Fruit fly (Drosophila melanogaster) whole organism, embryonic: ENCODE data around the gene synr.

ENCODE experiments used
- Abd-B ChIP-seq: fragments of 200-800 bp; sonication (Bioruptor generic); optimal IDR thresholded peaks from 2 replicates; lab custom pipeline; 2018; ENCODE audit warnings: missing biosample characterization, mild to moderate bottlenecking, missing genetic modification characterization, moderate library complexity
- CG10321 ChIP-seq: fragments of 200-800 bp; sonication (Bioruptor generic); IDR thresholded peaks from 2 replicates; pipeline ENCODE4 v1.3.6; 2022; ENCODE audit warnings: missing biosample characterization, missing genetic modification characterization
- CG11093 ChIP-seq: fragments of 200-800 bp; sonication (Bioruptor generic); IDR thresholded peaks from 3 replicates; pipeline ENCODE4 v1.3.6; 2022; ENCODE audit warnings: missing biosample characterization, missing genetic modification characterization
- CG13123 ChIP-seq: fragments of 200-800 bp; sonication (Bioruptor generic); optimal IDR thresholded peaks from 2 replicates; lab custom pipeline; 2016; ENCODE audit warnings: missing biosample characterization, missing genetic modification characterization
- CG17912 ChIP-seq: fragments of 200-800 bp; sonication (Bioruptor generic); optimal IDR thresholded peaks from 2 replicates; lab custom pipeline; 2018; ENCODE audit warnings: missing biosample characterization, mild to moderate bottlenecking, missing genetic modification characterization
- CG18262 ChIP-seq: fragments of 200-800 bp; optimal IDR thresholded peaks from 3 replicates; lab custom pipeline; 2019; ENCODE audit warnings: missing biosample characterization, mild to moderate bottlenecking, missing genetic modification characterization, moderate library complexity
- CG2202 ChIP-seq: fragments of 200-800 bp; sonication (Bioruptor generic); optimal IDR thresholded peaks from 2 replicates; lab custom pipeline; 2018; ENCODE audit warnings: missing biosample characterization, mild to moderate bottlenecking, missing genetic modification characterization
- CG32772 ChIP-seq: fragments of 200-800 bp; sonication (Bioruptor generic); IDR thresholded peaks from 2 replicates; pipeline ENCODE4 v1.3.6; 2022; ENCODE audit warnings: missing biosample characterization, missing genetic modification characterization
- CG34224 ChIP-seq: fragments of 200-800 bp; sonication (Bioruptor generic); IDR thresholded peaks from 3 replicates; pipeline ENCODE4 v1.3.6; 2022; ENCODE audit warnings: missing biosample characterization, missing genetic modification characterization; ENCODE audit not compliant: partially characterized antibody
- CG5180 ChIP-seq: fragments of 200-800 bp; sonication (Bioruptor generic); optimal IDR thresholded peaks from 3 replicates; lab custom pipeline; 2017; ENCODE audit warnings: missing biosample characterization, missing genetic modification characterization, mild to moderate bottlenecking, moderate library complexity, missing genetic modification reagents
- CG6654 ChIP-seq: fragments of 200-800 bp; sonication (Bioruptor generic); optimal IDR thresholded peaks from 2 replicates; lab custom pipeline; 2017; ENCODE audit warnings: missing biosample characterization, mild to moderate bottlenecking, missing genetic modification characterization
- CG6791 ChIP-seq: fragments of 200-800 bp; sonication (Bioruptor generic); IDR thresholded peaks from 3 replicates; pipeline ENCODE4 v1.3.6; 2022; ENCODE audit warnings: missing biosample characterization, missing genetic modification characterization; ENCODE audit not compliant: partially characterized antibody
- CG7372 ChIP-seq: fragments of 200-800 bp; sonication (Bioruptor generic); IDR thresholded peaks from 2 replicates; pipeline ENCODE4 v1.3.6; 2022; ENCODE audit warnings: missing biosample characterization, missing genetic modification characterization
- CG7839 ChIP-seq: fragments of 200-800 bp; sonication (Bioruptor generic); optimal IDR thresholded peaks from 3 replicates; lab custom pipeline; 2018; ENCODE audit warnings: missing biosample characterization, mild to moderate bottlenecking, missing genetic modification characterization, moderate library complexity
- CG7963 ChIP-seq: fragments of 200-800 bp; sonication (Bioruptor generic); IDR thresholded peaks from 3 replicates; pipeline ENCODE4 v1.3.6; 2022; ENCODE audit warnings: missing biosample characterization, missing genetic modification characterization; ENCODE audit not compliant: partially characterized antibody
- CG8281 ChIP-seq: fragments of 200-800 bp; sonication (Bioruptor generic); optimal IDR thresholded peaks from 2 replicates; lab custom pipeline; 2018; ENCODE audit warnings: missing biosample characterization, mild to moderate bottlenecking, missing genetic modification characterization, moderate library complexity
- CTCF ChIP-seq: fragments of 200-800 bp; sonication (Bioruptor generic); optimal IDR thresholded peaks from 2 replicates; lab custom pipeline; 2017; ENCODE audit warnings: missing biosample characterization, mild to moderate bottlenecking, missing genetic modification characterization, moderate library complexity
- D19B ChIP-seq: fragments of 200-800 bp; sonication (Bioruptor generic); optimal IDR thresholded peaks from 2 replicates; lab custom pipeline; 2017; ENCODE audit warnings: missing biosample characterization, mild to moderate bottlenecking, missing genetic modification characterization
- Dad ChIP-seq: fragments of 200-800 bp; sonication (Bioruptor generic); optimal IDR thresholded peaks from 3 replicates; lab custom pipeline; 2016; ENCODE audit warnings: missing biosample characterization, missing genetic modification characterization
- Dip2 ChIP-seq: fragments of 200-800 bp; sonication (Bioruptor generic); IDR thresholded peaks from 2 replicates; pipeline ENCODE4 v1.3.6; 2022; ENCODE audit warnings: missing biosample characterization, missing genetic modification characterization
- Dp ChIP-seq: fragments of 200-800 bp; sonication (Bioruptor generic); optimal IDR thresholded peaks from 2 replicates; lab custom pipeline; 2018; ENCODE audit warnings: missing biosample characterization, mild to moderate bottlenecking, missing genetic modification characterization, moderate library complexity
- E2f2 ChIP-seq: fragments of 200-800 bp; sonication (Bioruptor generic); IDR thresholded peaks from 2 replicates; pipeline ENCODE4 v1.3.6; 2022; ENCODE audit warnings: missing biosample characterization, missing genetic modification characterization
- Gsc ChIP-seq: fragments of 200-800 bp; sonication (Bioruptor generic); IDR thresholded peaks from 2 replicates; pipeline ENCODE4 v1.3.6; 2022; ENCODE audit warnings: missing biosample characterization, missing genetic modification characterization
- Hand ChIP-seq: fragments of 200-800 bp; sonication (Bioruptor generic); optimal IDR thresholded peaks from 2 replicates; lab custom pipeline; 2017; ENCODE audit warnings: mild to moderate bottlenecking, missing biosample characterization, missing genetic modification reagents, missing genetic modification characterization
- Hey ChIP-seq: fragments of 200-800 bp; sonication (Bioruptor generic); optimal IDR thresholded peaks from 3 replicates; lab custom pipeline; 2018; ENCODE audit warnings: missing biosample characterization, mild to moderate bottlenecking, missing genetic modification characterization
- HmgD ChIP-seq: fragments of 200-800 bp; sonication (Bioruptor generic); optimal IDR thresholded peaks from 3 replicates; lab custom pipeline; 2016; ENCODE audit warnings: missing biosample characterization, missing genetic modification characterization
- MBD-R2 ChIP-seq: fragments of 200-800 bp; sonication (Bioruptor generic); IDR thresholded peaks from 2 replicates; pipeline ENCODE4 v1.3.6; 2022; ENCODE audit warnings: missing biosample characterization, missing genetic modification characterization
- MESR4 ChIP-seq: fragments of 200-800 bp; sonication (Bioruptor generic); optimal IDR thresholded peaks from 2 replicates; lab custom pipeline; 2018; ENCODE audit warnings: missing biosample characterization, mild to moderate bottlenecking, missing genetic modification characterization, moderate library complexity
- Pdp1 ChIP-seq, 2 experiments: fragments of 200-800 bp; sonication (Bioruptor generic); optimal IDR thresholded peaks; 3 replicates each; lab custom pipeline; 2016; ENCODE audit warnings: missing biosample characterization in 2 of 2, missing genetic modification characterization in 2 of 2, mild to moderate bottlenecking in 1 of 2, moderate library complexity in 1 of 2
- Poxn ChIP-seq: fragments of 200-800 bp; sonication (Bioruptor generic); IDR thresholded peaks from 2 replicates; pipeline ENCODE4 v1.3.6; 2022; ENCODE audit warnings: missing biosample characterization, missing genetic modification characterization
- Sox100B ChIP-seq: fragments of 200-800 bp; sonication (Bioruptor generic); optimal IDR thresholded peaks from 3 replicates; lab custom pipeline; 2018; ENCODE audit warnings: missing biosample characterization, mild to moderate bottlenecking, missing genetic modification characterization
- Xbp1 ChIP-seq: fragments of 200-800 bp; sonication (Bioruptor generic); optimal IDR thresholded peaks from 3 replicates; lab custom pipeline; 2016; ENCODE audit warnings: missing biosample characterization, mild to moderate bottlenecking, missing genetic modification characterization
- btn ChIP-seq: fragments of 200-800 bp; sonication (Bioruptor generic); optimal IDR thresholded peaks from 2 replicates; lab custom pipeline; 2016; ENCODE audit warnings: missing biosample characterization, missing genetic modification characterization
- chinmo ChIP-seq: fragments of 200-800 bp; sonication (Bioruptor generic); IDR thresholded peaks from 4 replicates; pipeline ENCODE4 v1.3.6; 2022; ENCODE audit warnings: missing biosample characterization, missing genetic modification characterization; ENCODE audit not compliant: partially characterized antibody
- chn ChIP-seq: fragments of 200-800 bp; sonication (Bioruptor generic); optimal IDR thresholded peaks from 2 replicates; lab custom pipeline; 2016; ENCODE audit warnings: missing biosample characterization, missing genetic modification characterization
- croc ChIP-seq: fragments of 200-800 bp; sonication (Bioruptor generic); conservative IDR thresholded peaks from 3 replicates; pipeline ENCODE4 v1.3.6; 2022; ENCODE audit warnings: missing biosample characterization, missing genetic modification characterization
- crp ChIP-seq, 2 experiments: fragments of 200-800 bp; sonication (Bioruptor generic); optimal IDR thresholded peaks; 2 replicates in 1 of 2; 3 replicates in 1 of 2; lab custom pipeline; 2017; ENCODE audit warnings: missing biosample characterization in 2 of 2, missing genetic modification characterization in 2 of 2, mild to moderate bottlenecking in 1 of 2, moderate library complexity in 1 of 2
- dmrt99B ChIP-seq: fragments of 200-800 bp; sonication (Bioruptor generic); optimal IDR thresholded peaks from 2 replicates; lab custom pipeline; 2018; ENCODE audit warnings: missing biosample characterization, mild to moderate bottlenecking, missing genetic modification characterization, moderate library complexity
- gfzf ChIP-seq: fragments of 200-800 bp; sonication (Bioruptor generic); optimal IDR thresholded peaks from 2 replicates; lab custom pipeline; 2016; ENCODE audit warnings: missing biosample characterization, mild to moderate bottlenecking, missing genetic modification characterization, moderate library complexity
- grn ChIP-seq: fragments of 200-800 bp; sonication (Bioruptor generic); optimal IDR thresholded peaks from 3 replicates; lab custom pipeline; 2017; ENCODE audit warnings: missing biosample characterization, missing genetic modification characterization
- gro ChIP-seq: fragments of 200-800 bp; sonication (Bioruptor generic); optimal IDR thresholded peaks from 2 replicates; lab custom pipeline; 2016; ENCODE audit warnings: missing biosample characterization, missing genetic modification characterization
- kah ChIP-seq: fragments of 200-800 bp; sonication (Bioruptor generic); optimal IDR thresholded peaks from 2 replicates; lab custom pipeline; 2018; ENCODE audit warnings: missing biosample characterization, mild to moderate bottlenecking, missing genetic modification characterization
- lilli ChIP-seq: fragments of 200-800 bp; sonication (Bioruptor generic); optimal IDR thresholded peaks from 3 replicates; lab custom pipeline; 2016; ENCODE audit warnings: missing biosample characterization, missing genetic modification characterization
- onecut ChIP-seq: fragments of 200-800 bp; sonication (Bioruptor generic); IDR thresholded peaks from 2 replicates; pipeline ENCODE4 v1.3.6; 2022; ENCODE audit warnings: missing biosample characterization, missing genetic modification characterization
- pzg ChIP-seq: fragments of 200-800 bp; sonication (Bioruptor generic); optimal IDR thresholded peaks from 3 replicates; lab custom pipeline; 2018; ENCODE audit warnings: missing biosample characterization, mild to moderate bottlenecking, missing genetic modification characterization, moderate library complexity
- repo ChIP-seq: fragments of 200-800 bp; sonication (Bioruptor generic); optimal IDR thresholded peaks from 2 replicates; lab custom pipeline; 2016; ENCODE audit warnings: missing biosample characterization, missing genetic modification characterization
- sob ChIP-seq: fragments of 200-800 bp; sonication (Bioruptor generic); IDR thresholded peaks from 2 replicates; pipeline ENCODE4 v1.3.6; 2022; ENCODE audit warnings: missing biosample characterization, missing genetic modification characterization
- stwl ChIP-seq: fragments of 200-800 bp; sonication (Bioruptor generic); optimal IDR thresholded peaks from 3 replicates; lab custom pipeline; 2018; ENCODE audit warnings: missing biosample characterization, mild to moderate bottlenecking, missing genetic modification characterization, moderate library complexity
- tin ChIP-seq: fragments of 200-800 bp; sonication (Bioruptor generic); optimal IDR thresholded peaks from 3 replicates; lab custom pipeline; 2016; ENCODE audit warnings: missing biosample characterization, missing genetic modification characterization
- trem ChIP-seq: fragments of 200-800 bp; optimal IDR thresholded peaks from 3 replicates; lab custom pipeline; 2019; ENCODE audit warnings: missing biosample characterization, mild to moderate bottlenecking, missing genetic modification characterization, moderate library complexity

synr gene

dm6 chr2L:4955094-4955823 is 12.7 kb downstream of the synr start, which contains the start of the genes Jon25Bi and Marcal1 (continued):
- TF ChIP-seq pzg (GFP tag; lab: Kevin White, UChicago): peak; percentile 21
- TF ChIP-seq D19B (GFP tag; lab: Kevin White, UChicago): no peak
- TF ChIP-seq Xbp1 (GFP tag; lab: Kevin White, UChicago): no peak
- peak; percentile 36 for TF ChIP-seq gfzf (GFP tag; lab: Kevin White, UChicago)
- TF ChIP-seq chinmo (GFP tag; lab: Robert Waterston, UW): 0 out of 4 replicates have a peak, but pooled peaks have one; percentile 35
- 0 out of 3 replicates have a peak, but pooled peaks have one; percentile 26 for TF ChIP-seq CG34224 (GFP tag; lab: Robert Waterston, UW)
- no peak for TF ChIP-seq CG18262 (tag; lab: Kevin White, UChicago)
- no peak for TF ChIP-seq Dip2 (GFP tag; lab: Robert Waterston, UW)
- TF ChIP-seq MESR4: peak; percentile 0
- TF ChIP-seq CG11093 (GFP tag; lab: Robert Waterston, UW): no peak
- no peak for TF ChIP-seq CG8281 (tag; lab: Kevin White, UChicago)
- no peak for TF ChIP-seq CG13123 (GFP tag; lab: Kevin White, UChicago)
- TF ChIP-seq CG17912 (GFP tag; lab: Kevin White, UChicago): no peak
- peak; percentile 61 for TF ChIP-seq Dp (GFP tag; lab: Kevin White, UChicago)
- no peak for TF ChIP-seq lilli (GFP tag; lab: Kevin White, UChicago)
- peak in 1 of 2 experiments; percentile 65 for TF ChIP-seq crp (GFP tag; optimal IDR thresholded peaks at IDR 0.05; lab: Kevin White, UChicago)
- TF ChIP-seq Pdp1 (GFP tag; optimal IDR thresholded peaks at IDR 0.05; lab: Kevin White, UChicago): no peak
- no peak for TF ChIP-seq Dad
- TF ChIP-seq CG7839 (tag; lab: Kevin White, UChicago): no peak
- no peak for TF ChIP-seq gro (GFP tag; lab: Kevin White, UChicago)
- TF ChIP-seq Hand (GFP tag; lab: Kevin White, UChicago): no peak
- no peak for TF ChIP-seq Sox100B (GFP tag; lab: Kevin White, UChicago)
- TF ChIP-seq chn (GFP tag; lab: Kevin White, UChicago): no peak
- TF ChIP-seq HmgD (GFP tag; lab: Kevin White, UChicago): no peak
- TF ChIP-seq grn (GFP tag; lab: Kevin White, UChicago): peak; percentile 44
- TF ChIP-seq Abd-B (GFP tag; lab: Kevin White, UChicago): no peak
- TF ChIP-seq CG6654 (GFP tag; lab: Kevin White, UChicago): no peak
- TF ChIP-seq kah (GFP tag; lab: Kevin White, UChicago): peak; percentile 50
- TF ChIP-seq CTCF (GFP tag; lab: Kevin White, UChicago): peak; percentile 34
- TF ChIP-seq CG5180 (GFP tag; lab: Kevin White, UChicago): no peak
- no peak for TF ChIP-seq CG7963 (GFP tag; lab: Robert Waterston, UW)
- no peak for TF ChIP-seq Hey
- TF ChIP-seq sob (GFP tag; lab: Robert Waterston, UW): no peak
- no peak for TF ChIP-seq Gsc (GFP tag; lab: Robert Waterston, UW)
- no peak for TF ChIP-seq CG10321 (GFP tag; lab: Robert Waterston, UW)
- peak; percentile 55 for TF ChIP-seq stwl (tag; lab: Kevin White, UChicago)
- no peak for TF ChIP-seq tin (GFP tag; lab: Kevin White, UChicago)
- no peak for TF ChIP-seq croc
- TF ChIP-seq CG32772 (GFP tag; lab: Robert Waterston, UW): no peak
- TF ChIP-seq btn (GFP tag; lab: Kevin White, UChicago): no peak
- TF ChIP-seq MBD-R2 (GFP tag; lab: Robert Waterston, UW): peak; percentile 80
- TF ChIP-seq trem (tag; lab: Kevin White, UChicago): no peak
- TF ChIP-seq E2f2 (GFP tag; lab: Robert Waterston, UW): peak; percentile 82
- TF ChIP-seq CG7372 (GFP tag; lab: Robert Waterston, UW): no peak
- no peak for TF ChIP-seq Poxn (GFP tag; lab: Robert Waterston, UW)
- TF ChIP-seq onecut (GFP tag; lab: Robert Waterston, UW): no peak
- no peak for TF ChIP-seq repo (GFP tag; lab: Kevin White, UChicago)
- no peak for TF ChIP-seq CG2202 (tag; lab: Kevin White, UChicago)
- no peak for TF ChIP-seq CG6791 (GFP tag; lab: Robert Waterston, UW)
- no peak for TF ChIP-seq dmrt99B (tag; lab: Kevin White, UChicago)
